Worm (Caenorhabditis elegans) whole organism, mixed stage, embryonic: ENCODE results near the gene pelo-1.

Source experiments
- ceh-83 ChIP-seq: fragments of 200-800 bp; sonication (Bioruptor generic); optimal IDR thresholded peaks from 2 replicates; lab custom pipeline; 2018; ENCODE audit warnings: mild to moderate bottlenecking, missing genetic modification characterization, missing compliant biosample characterization
- nhr-76 ChIP-seq: sonication (generic microtip); optimal IDR thresholded peaks from 2 replicates; lab custom pipeline; 2017; ENCODE audit warnings: missing biosample characterization, missing genetic modification characterization

DNA sequence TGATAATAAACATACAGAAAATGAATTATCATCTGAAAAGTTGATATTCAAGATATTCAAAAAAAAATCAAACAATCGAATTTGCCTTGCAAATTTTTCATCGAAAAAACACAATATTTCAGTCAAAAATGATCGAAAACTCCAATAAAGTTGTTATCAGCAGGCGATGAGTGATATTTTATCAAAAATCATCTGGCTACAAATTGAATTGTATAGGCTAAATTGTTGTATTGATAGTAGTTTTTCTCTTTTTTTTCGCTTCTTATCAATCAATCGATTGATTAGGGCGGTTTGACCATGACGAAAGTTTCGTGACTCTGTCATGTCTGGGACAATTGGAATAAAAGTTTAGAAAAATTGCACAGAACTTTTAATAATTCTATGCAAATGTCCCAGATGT lies 36.1 kb upstream of the pelo-1 start:
- TF ChIP-seq nhr-76 (tag; lab: Kevin White, UChicago) (no peak), ceh-83 (GFP tag; lab: Kevin White, UChicago) (no peak)
